Worm (Caenorhabditis elegans) whole organism, L1 larva: ENCODE results near the gene fbxa-11.

Source experiments
- mep-1 ChIP-seq: fragments of 150-350 bp; optimal IDR thresholded peaks from 2 replicates; lab custom pipeline; 2014; ENCODE audit warnings: missing biosample characterization, missing genetic modification characterization
- snpc-4 ChIP-seq: fragments of 150-350 bp; optimal IDR thresholded peaks from 2 replicates; lab custom pipeline; 2014; ENCODE audit warnings: missing biosample characterization, missing genetic modification characterization

- TF ChIP-seq mep-1 (tag; lab: Kevin White, UChicago) (no peak), snpc-4 (no peak)
These were observed 45.9 kb downstream of the fbxa-11 start for ce11 chrIII:996564-996963.
